Worm (Caenorhabditis elegans) whole organism, L3 larva: Measurements from ENCODE around the gene ins-13.

Source experiments
- elt-1 ChIP-seq: fragments of 150-350 bp; optimal IDR thresholded peaks from 2 replicates; lab custom pipeline; 2014; ENCODE audit warnings: missing biosample characterization, missing genetic modification characterization
- elt-3 ChIP-seq, 3 experiments: fragments of 150-350 bp in 1 of 3; sonication (generic microtip) in 2 of 3; optimal IDR thresholded peaks; 2 replicates in 2 of 3; 4 replicates in 1 of 3; lab custom pipeline; 2014 to 2017; ENCODE audit warnings: missing biosample characterization in 3 of 3, missing genetic modification characterization in 3 of 3
- fkh-10 ChIP-seq: sonication (generic microtip); optimal IDR thresholded peaks from 2 replicates; lab custom pipeline; 2017; ENCODE audit warnings: missing biosample characterization, missing genetic modification reagents, missing genetic modification characterization
- nhr-76 ChIP-seq: fragments of 150-350 bp; sonication (generic microtip); optimal IDR thresholded peaks from 5 replicates; lab custom pipeline; 2014; ENCODE audit warnings: missing biosample characterization, missing genetic modification characterization
- ztf-11 ChIP-seq: fragments of 150-350 bp; optimal IDR thresholded peaks from 2 replicates; lab custom pipeline; 2014; ENCODE audit warnings: missing biosample characterization, missing genetic modification characterization

DNA sequence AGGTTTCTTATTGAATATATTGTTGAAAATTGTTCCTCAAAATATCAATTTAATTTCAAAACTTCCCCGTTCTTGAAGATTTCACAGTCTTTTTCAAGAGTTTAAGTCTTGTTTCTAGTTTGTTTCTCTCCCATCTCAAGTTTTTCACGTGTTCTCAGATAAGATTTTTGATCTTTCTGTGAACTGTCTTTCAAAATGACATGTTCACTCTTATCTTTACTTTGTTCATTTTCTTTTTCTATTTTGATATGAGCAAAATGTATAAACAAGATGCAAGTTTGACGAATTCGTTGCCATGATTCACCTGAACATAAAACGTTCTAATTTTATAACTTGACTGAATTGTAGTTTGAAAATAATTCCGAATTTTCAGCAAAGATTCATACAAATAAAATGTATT lies 10.1 kb upstream of the ins-13 start:
- TF ChIP-seq ztf-11: no peak
- TF ChIP-seq nhr-76 (tag; lab: Kevin White, UChicago): no peak
- TF ChIP-seq fkh-10 (GFP tag; lab: Kevin White, UChicago): no peak
- TF ChIP-seq elt-1 (tag; lab: Kevin White, UChicago): no peak
- no peak for TF ChIP-seq elt-3 (tag; optimal IDR thresholded peaks at IDR 0.05; lab: Kevin White, UChicago)
